Fruit fly (Drosophila melanogaster) whole organism, embryonic: ENCODE data around the gene CBP.

Source experiments
- Atf6 ChIP-seq: fragments of 200-800 bp; sonication (Bioruptor generic); IDR thresholded peaks from 2 replicates; pipeline ENCODE4 v1.3.6; 2022; ENCODE audit warnings: missing biosample characterization, missing genetic modification characterization
- Bdp1 ChIP-seq: fragments of 200-800 bp; sonication (Bioruptor generic); optimal IDR thresholded peaks from 3 replicates; lab custom pipeline; 2016; ENCODE audit warnings: missing biosample characterization, missing genetic modification characterization
- CG10366 ChIP-seq: fragments of 200-800 bp; sonication (Bioruptor generic); IDR thresholded peaks from 2 replicates; pipeline ENCODE4 v1.3.6; 2022; ENCODE audit warnings: missing biosample characterization, missing genetic modification characterization
- CG13296 ChIP-seq: fragments of 200-800 bp; sonication (Bioruptor generic); optimal IDR thresholded peaks from 3 replicates; lab custom pipeline; 2018; ENCODE audit warnings: missing biosample characterization, mild to moderate bottlenecking, missing genetic modification characterization
- CG15011 ChIP-seq: fragments of 200-800 bp; sonication (Bioruptor generic); optimal IDR thresholded peaks from 3 replicates; lab custom pipeline; 2018; ENCODE audit warnings: missing biosample characterization, mild to moderate bottlenecking, missing genetic modification characterization
- CG1603 ChIP-seq: fragments of 200-800 bp; sonication (Bioruptor generic); optimal IDR thresholded peaks from 2 replicates; lab custom pipeline; 2019; ENCODE audit warnings: missing biosample characterization, mild to moderate bottlenecking, missing genetic modification characterization, moderate library complexity
- CG16813 ChIP-seq: fragments of 200-800 bp; sonication (Bioruptor generic); IDR thresholded peaks from 3 replicates; pipeline ENCODE4 v1.3.6; 2022; ENCODE audit warnings: missing biosample characterization, missing genetic modification characterization; ENCODE audit not compliant: partially characterized antibody
- CG16815 ChIP-seq: fragments of 200-800 bp; sonication (Bioruptor generic); optimal IDR thresholded peaks from 3 replicates; lab custom pipeline; 2017; ENCODE audit warnings: missing biosample characterization, mild to moderate bottlenecking, missing genetic modification characterization
- CG17912 ChIP-seq: fragments of 200-800 bp; sonication (Bioruptor generic); optimal IDR thresholded peaks from 2 replicates; lab custom pipeline; 2018; ENCODE audit warnings: missing biosample characterization, mild to moderate bottlenecking, missing genetic modification characterization
- CG1792 ChIP-seq: fragments of 200-800 bp; sonication (Bioruptor generic); optimal IDR thresholded peaks from 2 replicates; lab custom pipeline; 2016; ENCODE audit warnings: missing biosample characterization, missing genetic modification characterization
- CG31441 ChIP-seq: fragments of 200-800 bp; sonication (Bioruptor generic); IDR thresholded peaks from 2 replicates; pipeline ENCODE4 v1.3.6; 2022; ENCODE audit warnings: missing biosample characterization, missing genetic modification characterization
- CG32772 ChIP-seq: fragments of 200-800 bp; sonication (Bioruptor generic); IDR thresholded peaks from 2 replicates; pipeline ENCODE4 v1.3.6; 2022; ENCODE audit warnings: missing biosample characterization, missing genetic modification characterization
- CG3726 ChIP-seq: fragments of 200-800 bp; sonication (Bioruptor generic); IDR thresholded peaks from 3 replicates; pipeline ENCODE4, ENCODE4 v1.3.6; 2022; ENCODE audit warnings: missing biosample characterization, missing genetic modification characterization
- CG3838 ChIP-seq: fragments of 200-800 bp; sonication (Bioruptor generic); optimal IDR thresholded peaks from 3 replicates; lab custom pipeline; 2016; ENCODE audit warnings: missing biosample characterization, missing genetic modification characterization
- CG42726 ChIP-seq: fragments of 200-800 bp; sonication (Bioruptor generic); IDR thresholded peaks from 2 replicates; pipeline ENCODE4 v1.3.6; 2022; ENCODE audit warnings: missing biosample characterization, missing genetic modification characterization; ENCODE audit not compliant: partially characterized antibody
- CG6254 ChIP-seq: fragments of 200-800 bp; sonication (Bioruptor generic); optimal IDR thresholded peaks from 3 replicates; lab custom pipeline; 2017; ENCODE audit warnings: mild to moderate bottlenecking, missing biosample characterization, missing genetic modification reagents, missing genetic modification characterization
- CG6765 ChIP-seq: fragments of 200-800 bp; sonication (Bioruptor generic); optimal IDR thresholded peaks from 3 replicates; lab custom pipeline; 2017; ENCODE audit warnings: missing biosample characterization, mild to moderate bottlenecking, missing genetic modification characterization
- CG7271 ChIP-seq: fragments of 200-800 bp; sonication (Bioruptor generic); optimal IDR thresholded peaks from 2 replicates; lab custom pipeline; 2018; ENCODE audit warnings: missing biosample characterization, mild to moderate bottlenecking, missing genetic modification characterization, moderate library complexity
- CG7372 ChIP-seq: fragments of 200-800 bp; sonication (Bioruptor generic); IDR thresholded peaks from 2 replicates; pipeline ENCODE4 v1.3.6; 2022; ENCODE audit warnings: missing biosample characterization, missing genetic modification characterization
- CG7745 ChIP-seq: fragments of 200-800 bp; sonication (Bioruptor generic); optimal IDR thresholded peaks from 2 replicates; lab custom pipeline; 2018; ENCODE audit warnings: missing biosample characterization, mild to moderate bottlenecking, missing genetic modification characterization, moderate library complexity
- CG7928 ChIP-seq: fragments of 200-800 bp; sonication (Bioruptor generic); optimal IDR thresholded peaks from 2 replicates; lab custom pipeline; 2017; ENCODE audit warnings: missing biosample characterization, mild to moderate bottlenecking, missing genetic modification characterization
- CG8388 ChIP-seq: fragments of 200-800 bp; sonication (Bioruptor generic); optimal IDR thresholded peaks from 2 replicates; lab custom pipeline; 2019; ENCODE audit warnings: missing biosample characterization, mild to moderate bottlenecking, missing genetic modification characterization, moderate library complexity
- CG9727 ChIP-seq: fragments of 200-800 bp; sonication (Bioruptor generic); optimal IDR thresholded peaks from 3 replicates; lab custom pipeline; 2017; ENCODE audit warnings: missing biosample characterization, mild to moderate bottlenecking, missing genetic modification characterization
- Doc3 ChIP-seq: fragments of 200-800 bp; sonication (Bioruptor generic); IDR thresholded peaks from 3 replicates; pipeline ENCODE4 v1.3.6; 2022; ENCODE audit warnings: missing biosample characterization, missing genetic modification characterization; ENCODE audit not compliant: partially characterized antibody
- GATAe ChIP-seq: fragments of 200-800 bp; sonication (Bioruptor generic); conservative IDR thresholded peaks from 2 replicates; pipeline ENCODE4 v1.3.6; 2022; ENCODE audit warnings: missing biosample characterization, missing genetic modification characterization
- Gsc ChIP-seq: fragments of 200-800 bp; sonication (Bioruptor generic); IDR thresholded peaks from 2 replicates; pipeline ENCODE4 v1.3.6; 2022; ENCODE audit warnings: missing biosample characterization, missing genetic modification characterization
- Med ChIP-seq: fragments of 200-800 bp; sonication (Bioruptor generic); peaks from one replicate; lab custom pipeline; 2016; ENCODE audit warnings: missing biosample characterization, missing genetic modification characterization, mild to moderate bottlenecking, inconsistent platforms, moderate library complexity
- Nf-YA ChIP-seq: fragments of 200-800 bp; sonication (Bioruptor generic); IDR thresholded peaks from 2 replicates; pipeline ENCODE4 v1.3.6; 2022; ENCODE audit warnings: missing biosample characterization, missing genetic modification characterization
- Stat92E ChIP-seq, 3 experiments: fragments of >200 bp in 2 of 3; fragments of 200-800 bp in 1 of 3; sonication (Bioruptor generic) in 1 of 3; optimal IDR thresholded peaks; 2 replicates each; lab custom pipeline; 2017 to 2019; ENCODE audit warnings: missing biosample characterization in 3 of 3, missing genetic modification characterization in 3 of 3, mild to moderate bottlenecking in 1 of 3, moderate library complexity in 1 of 3
- TFAM ChIP-seq: fragments of 200-800 bp; sonication (Bioruptor generic); optimal IDR thresholded peaks from 2 replicates; lab custom pipeline; 2017; ENCODE audit warnings: missing biosample characterization, missing genetic modification characterization, inconsistent platforms
- Xbp1 ChIP-seq: fragments of 200-800 bp; sonication (Bioruptor generic); optimal IDR thresholded peaks from 3 replicates; lab custom pipeline; 2016; ENCODE audit warnings: missing biosample characterization, mild to moderate bottlenecking, missing genetic modification characterization
- al ChIP-seq: fragments of 200-800 bp; sonication (Bioruptor generic); IDR thresholded peaks from 2 replicates; pipeline ENCODE4 v1.3.6; 2022; ENCODE audit warnings: missing biosample characterization, missing genetic modification characterization
- aop ChIP-seq: fragments of 200-800 bp; sonication (Bioruptor generic); IDR thresholded peaks from 2 replicates; pipeline ENCODE4 v1.3.6; 2022; ENCODE audit warnings: missing biosample characterization, missing genetic modification characterization
- ase ChIP-seq: fragments of 200-800 bp; sonication (Bioruptor generic); IDR thresholded peaks from 3 replicates; pipeline ENCODE4 v1.3.6; 2022; ENCODE audit warnings: missing biosample characterization, missing genetic modification characterization
- crol ChIP-seq: fragments of 200-800 bp; sonication (Bioruptor generic); IDR thresholded peaks from 2 replicates; pipeline ENCODE4 v1.3.6; 2022; ENCODE audit warnings: missing biosample characterization, missing genetic modification characterization
- esg ChIP-seq: fragments of 200-800 bp; sonication (Bioruptor generic); conservative IDR thresholded peaks from 2 replicates; pipeline ENCODE4 v1.3.6; 2022; ENCODE audit warnings: missing biosample characterization, missing genetic modification characterization
- exex ChIP-seq: fragments of 200-800 bp; sonication (Bioruptor generic); optimal IDR thresholded peaks from 4 replicates; lab custom pipeline; 2018; ENCODE audit warnings: missing biosample characterization, mild to moderate bottlenecking, missing genetic modification characterization, moderate library complexity
- gro ChIP-seq: fragments of 200-800 bp; sonication (Bioruptor generic); optimal IDR thresholded peaks from 2 replicates; lab custom pipeline; 2016; ENCODE audit warnings: missing biosample characterization, missing genetic modification characterization
- jumu ChIP-seq: fragments of 200-800 bp; sonication (Bioruptor generic); optimal IDR thresholded peaks from 3 replicates; lab custom pipeline; 2016; ENCODE audit warnings: missing biosample characterization, missing genetic modification characterization
- kah ChIP-seq: fragments of 200-800 bp; sonication (Bioruptor generic); optimal IDR thresholded peaks from 2 replicates; lab custom pipeline; 2018; ENCODE audit warnings: missing biosample characterization, mild to moderate bottlenecking, missing genetic modification characterization
- klu ChIP-seq: fragments of 200-800 bp; sonication (Bioruptor generic); IDR thresholded peaks from 2 replicates; pipeline ENCODE4 v1.3.6; 2022; ENCODE audit warnings: missing biosample characterization, missing genetic modification characterization
- maf-S ChIP-seq: fragments of 200-800 bp; sonication (Bioruptor generic); optimal IDR thresholded peaks from 2 replicates; lab custom pipeline; 2016; ENCODE audit warnings: missing biosample characterization, missing genetic modification characterization
- p53 ChIP-seq: fragments of 200-800 bp; sonication (Bioruptor generic); optimal IDR thresholded peaks from 2 replicates; lab custom pipeline; 2016; ENCODE audit warnings: missing biosample characterization, missing genetic modification characterization
- pb ChIP-seq: fragments of 200-800 bp; sonication (Bioruptor generic); optimal IDR thresholded peaks from 3 replicates; lab custom pipeline; 2016; ENCODE audit warnings: missing biosample characterization, missing genetic modification characterization
- pum ChIP-seq: fragments of 200-800 bp; sonication (Bioruptor generic); optimal IDR thresholded peaks from 2 replicates; lab custom pipeline; 2016; ENCODE audit warnings: missing biosample characterization, missing genetic modification characterization
- sisA ChIP-seq: fragments of 200-800 bp; sonication (Bioruptor generic); IDR thresholded peaks from 2 replicates; pipeline ENCODE4 v1.3.6; 2022; ENCODE audit warnings: missing biosample characterization, missing genetic modification characterization
- slp2 ChIP-seq: fragments of 200-800 bp; sonication (Bioruptor generic); optimal IDR thresholded peaks from 2 replicates; lab custom pipeline; 2016; ENCODE audit warnings: missing biosample characterization, missing genetic modification characterization
- stwl ChIP-seq: fragments of 200-800 bp; sonication (Bioruptor generic); optimal IDR thresholded peaks from 3 replicates; lab custom pipeline; 2018; ENCODE audit warnings: missing biosample characterization, mild to moderate bottlenecking, missing genetic modification characterization, moderate library complexity
- tin ChIP-seq: fragments of 200-800 bp; sonication (Bioruptor generic); optimal IDR thresholded peaks from 3 replicates; lab custom pipeline; 2016; ENCODE audit warnings: missing biosample characterization, missing genetic modification characterization
- trh ChIP-seq: fragments of 200-800 bp; sonication (Bioruptor generic); optimal IDR thresholded peaks from 2 replicates; lab custom pipeline; 2016; ENCODE audit warnings: missing biosample characterization, missing genetic modification characterization
- wdn ChIP-seq: fragments of 200-800 bp; sonication (Bioruptor generic); IDR thresholded peaks from 2 replicates; pipeline ENCODE4 v1.3.6; 2022; ENCODE audit warnings: missing biosample characterization, missing genetic modification characterization

The CBP gene

DNA sequence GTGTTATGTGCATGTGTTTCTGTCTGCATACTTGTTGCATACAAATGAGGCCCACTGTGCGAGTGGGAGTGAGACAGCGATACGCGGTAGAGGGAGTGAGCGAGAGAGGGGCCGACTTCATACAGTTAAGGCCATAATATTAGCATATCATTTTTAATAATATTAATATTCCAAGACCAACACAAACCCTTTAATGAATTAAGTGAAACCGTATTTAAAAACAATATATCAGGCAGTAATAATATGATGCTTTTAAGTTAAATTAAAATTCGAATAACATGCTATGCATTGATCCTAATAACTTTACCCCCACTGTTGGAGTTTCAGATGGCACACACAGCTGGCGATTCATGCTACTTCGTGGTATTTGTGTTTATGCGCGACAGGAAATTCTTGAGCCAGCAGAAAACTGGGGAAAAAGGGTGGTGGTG is 12.3 kb upstream of the CBP start (continued):
- TF ChIP-seq CG3838 (GFP tag; lab: Kevin White, UChicago), result peak; percentile 51
- TF ChIP-seq CG7372 (GFP tag; lab: Robert Waterston, UW), result peak; percentile 91
- peak; percentile 96 for TF ChIP-seq CG6254
- TF ChIP-seq kah (GFP tag; lab: Kevin White, UChicago), result peak; percentile 95
- TF ChIP-seq Doc3, result no peak
- peak; percentile 93 for TF ChIP-seq Nf-YA (GFP tag; lab: Robert Waterston, UW)
- TF ChIP-seq CG1792 (GFP tag; lab: Kevin White, UChicago), result peak; percentile 68
- peak; percentile 100 for TF ChIP-seq CG31441 (GFP tag; lab: Robert Waterston, UW)
- TF ChIP-seq CG16815 (GFP tag; lab: Kevin White, UChicago), result peak; percentile 95
- TF ChIP-seq CG9727 (GFP tag; lab: Kevin White, UChicago), result peak; percentile 98
- TF ChIP-seq p53 (GFP tag; lab: Kevin White, UChicago), result peak; percentile 33
- peak; percentile 91 for TF ChIP-seq CG3726 (GFP tag; lab: Robert Waterston, UW)
- peak; percentile 95 for TF ChIP-seq esg (GFP tag; lab: Robert Waterston, UW)
- peak; percentile 89 for TF ChIP-seq wdn
- TF ChIP-seq Stat92E (GFP tag; optimal IDR thresholded peaks at IDR 0.05; lab: Kevin White, UChicago), result peak in 1 of 3 experiments; percentile 97
- TF ChIP-seq CG6765 (GFP tag; lab: Kevin White, UChicago), result peak; percentile 80
- TF ChIP-seq pb (GFP tag; lab: Kevin White, UChicago), result peak; percentile 45
- TF ChIP-seq CG10366 (GFP tag; lab: Robert Waterston, UW), result peak; percentile 94
- TF ChIP-seq CG8388, result peak; percentile 98
- peak; percentile 76 for TF ChIP-seq pum (GFP tag; lab: Kevin White, UChicago)
- TF ChIP-seq CG13296, result peak; percentile 94
- TF ChIP-seq trh (GFP tag; lab: Kevin White, UChicago), result peak; percentile 87
- peak; percentile 69 for TF ChIP-seq CG7928
- peak; percentile 59 for TF ChIP-seq Bdp1 (GFP tag; lab: Kevin White, UChicago)
- peak; percentile 94 for TF ChIP-seq CG32772 (GFP tag; lab: Robert Waterston, UW)
- peak; percentile 94 for TF ChIP-seq CG1603 (tag; lab: Kevin White, UChicago)
- peak; percentile 95 for TF ChIP-seq Xbp1 (GFP tag; lab: Kevin White, UChicago)
- peak; percentile 90 for TF ChIP-seq TFAM
- TF ChIP-seq CG15011 (GFP tag; lab: Kevin White, UChicago), result peak; percentile 94
- TF ChIP-seq tin (GFP tag; lab: Kevin White, UChicago), result peak; percentile 95
- peak; percentile 95 for TF ChIP-seq Atf6
- TF ChIP-seq ase, result peak; percentile 95
- no peak for TF ChIP-seq CG42726 (GFP tag; lab: Robert Waterston, UW)
- peak; percentile 87 for TF ChIP-seq klu (GFP tag; lab: Robert Waterston, UW)
- TF ChIP-seq CG7745 (tag; lab: Kevin White, UChicago), result peak; percentile 89
- peak; percentile 77 for TF ChIP-seq stwl (tag; lab: Kevin White, UChicago)
- peak; percentile 65 for TF ChIP-seq CG17912 (GFP tag; lab: Kevin White, UChicago)
- TF ChIP-seq al (GFP tag; lab: Robert Waterston, UW), result peak; percentile 78
- peak; percentile 82 for TF ChIP-seq Gsc (GFP tag; lab: Robert Waterston, UW)
- TF ChIP-seq exex (tag; lab: Kevin White, UChicago), result peak; percentile 80
- TF ChIP-seq Med (GFP tag; lab: Kevin White, UChicago), result peak; percentile 95
- TF ChIP-seq CG7271 (tag; lab: Kevin White, UChicago), result peak; percentile 94
- peak; percentile 63 for TF ChIP-seq maf-S (GFP tag; lab: Kevin White, UChicago)
- TF ChIP-seq GATAe, result peak; percentile 79
- peak; percentile 75 for TF ChIP-seq jumu
- TF ChIP-seq sisA (GFP tag; lab: Robert Waterston, UW), result peak; percentile 94
- peak; percentile 38 for TF ChIP-seq gro (GFP tag; lab: Kevin White, UChicago)
- no peak for TF ChIP-seq CG16813 (GFP tag; lab: Robert Waterston, UW)
- peak; percentile 65 for TF ChIP-seq slp2 (GFP tag; lab: Kevin White, UChicago)
- peak; percentile 78 for TF ChIP-seq aop (GFP tag; lab: Robert Waterston, UW)
- peak; percentile 63; the same call in 1 of the 2 replicates for TF ChIP-seq crol (GFP tag; lab: Robert Waterston, UW)
